Worm (Caenorhabditis elegans) whole organism, L1 larva: ENCODE results near the gene T25B9.2.

Experiments
- C04F5.9 ChIP-seq: sonication (generic microtip); optimal IDR thresholded peaks from 2 replicates; lab custom pipeline; 2016; ENCODE audit warnings: missing genetic modification characterization, missing compliant biosample characterization
- C34B4.2 ChIP-seq: sonication (generic microtip); optimal IDR thresholded peaks from 2 replicates; lab custom pipeline; 2017; ENCODE audit warnings: mild to moderate bottlenecking, missing genetic modification characterization, missing compliant biosample characterization
- F16B12.6 ChIP-seq: fragments of 150-350 bp; optimal IDR thresholded peaks from 2 replicates; lab custom pipeline; 2014; ENCODE audit warnings: missing biosample characterization, missing genetic modification characterization
- ama-1 ChIP-seq: fragments of 150-350 bp; optimal IDR thresholded peaks from 2 replicates; lab custom pipeline; 2014
- blmp-1 ChIP-seq: fragments of 150-350 bp; optimal IDR thresholded peaks from 2 replicates; lab custom pipeline; 2014; ENCODE audit warnings: missing biosample characterization, missing genetic modification characterization
- ces-1 ChIP-seq: fragments of 150-350 bp; optimal IDR thresholded peaks from 2 replicates; lab custom pipeline; 2014; ENCODE audit warnings: missing biosample characterization, missing genetic modification reagents, missing genetic modification characterization
- dpl-1 ChIP-seq, 3 experiments: fragments of 150-350 bp in 2 of 3; sonication (generic microtip) in 1 of 3; optimal IDR thresholded peaks; 2 replicates each; lab custom pipeline; 2014 to 2017; ENCODE audit warnings: missing biosample characterization in 3 of 3, missing genetic modification characterization in 3 of 3, missing genetic modification reagents in 3 of 3
- efl-1 ChIP-seq, 4 experiments: fragments of 150-350 bp; optimal IDR thresholded peaks in 3 of 4; peaks in 1 of 4; 1 replicate in 1 of 4; 2 replicates in 3 of 4; lab custom pipeline; 2014; ENCODE audit warnings: missing biosample characterization in 2 of 4, missing genetic modification characterization in 2 of 4, missing genetic modification reagents in 2 of 4
- elt-3 ChIP-seq, 6 experiments: fragments of 150-350 bp in 1 of 6; sonication (generic microtip); optimal IDR thresholded peaks; 2 replicates each; lab custom pipeline; 2017 to 2018; ENCODE audit warnings: missing biosample characterization in 6 of 6, missing genetic modification characterization in 6 of 6, inconsistent platforms in 1 of 6
- fkh-10 ChIP-seq: sonication (generic microtip); optimal IDR thresholded peaks from 2 replicates; lab custom pipeline; 2017; ENCODE audit warnings: missing biosample characterization, missing genetic modification reagents, missing genetic modification characterization
- hpl-2 ChIP-seq: fragments of 150-350 bp; optimal IDR thresholded peaks from 2 replicates; lab custom pipeline; 2014; ENCODE audit warnings: missing biosample characterization, missing genetic modification reagents, missing genetic modification characterization
- isw-1 ChIP-seq: fragments of 200-800 bp; sonication (Bioruptor generic); IDR thresholded peaks from 2 replicates; pipeline ENCODE4 v1.3.6; 2022; ENCODE audit warnings: missing genetic modification characterization, missing compliant biosample characterization
- lin-13 ChIP-seq: fragments of 150-350 bp; optimal IDR thresholded peaks from 2 replicates; lab custom pipeline; 2014; ENCODE audit warnings: missing biosample characterization, missing genetic modification reagents, missing genetic modification characterization
- lin-14 ChIP-seq: fragments of 200-800 bp; sonication (Bioruptor generic); optimal IDR thresholded peaks from 2 replicates; lab custom pipeline; 2018; ENCODE audit warnings: mild to moderate bottlenecking, missing genetic modification characterization, moderate library complexity, missing compliant biosample characterization
- lin-35 ChIP-seq, 2 experiments: fragments of 150-350 bp; optimal IDR thresholded peaks; 2 replicates each; lab custom pipeline; 2014; ENCODE audit warnings: missing biosample characterization in 2 of 2, missing genetic modification characterization in 2 of 2, missing genetic modification reagents in 2 of 2
- lsy-2 ChIP-seq, 2 experiments: fragments of 150-350 bp; optimal IDR thresholded peaks; 2 replicates each; lab custom pipeline; 2014; ENCODE audit warnings: missing biosample characterization in 2 of 2, missing genetic modification characterization in 2 of 2
- mdl-1 ChIP-seq, 2 experiments: fragments of 150-350 bp; optimal IDR thresholded peaks; 2 replicates each; lab custom pipeline; 2014 to 2017; ENCODE audit warnings: missing biosample characterization in 2 of 2, missing genetic modification characterization in 2 of 2, inconsistent platforms in 1 of 2
- nhr-20 ChIP-seq: sonication (generic microtip); optimal IDR thresholded peaks from 2 replicates; lab custom pipeline; 2016; ENCODE audit warnings: mild to moderate bottlenecking, missing genetic modification characterization, missing compliant biosample characterization
- nhr-237 ChIP-seq: fragments of 150-350 bp; optimal IDR thresholded peaks from 2 replicates; lab custom pipeline; 2014; ENCODE audit warnings: missing biosample characterization, missing genetic modification characterization
- nhr-71 ChIP-seq: sonication (generic microtip); optimal IDR thresholded peaks from 2 replicates; lab custom pipeline; 2016; ENCODE audit warnings: mild to moderate bottlenecking, missing genetic modification characterization, moderate library complexity, missing compliant biosample characterization
- nhr-85 ChIP-seq: sonication (generic microtip); peaks from one replicate; lab custom pipeline; 2016; ENCODE audit warnings: missing genetic modification characterization, inconsistent platforms, missing compliant biosample characterization
- nhr-90 ChIP-seq: sonication (generic microtip); optimal IDR thresholded peaks from 2 replicates; lab custom pipeline; 2016; ENCODE audit warnings: mild to moderate bottlenecking, missing genetic modification characterization, missing compliant biosample characterization; ENCODE audit not compliant: poor library complexity
- pag-3 ChIP-seq: sonication (generic microtip); optimal IDR thresholded peaks from 2 replicates; lab custom pipeline; 2017; ENCODE audit warnings: missing genetic modification characterization, mild to moderate bottlenecking, missing compliant biosample characterization, antibody characterized with exemption, borderline replicate concordance; ENCODE audit not compliant: insufficient read depth
- skn-1 ChIP-seq: fragments of 150-350 bp; optimal IDR thresholded peaks from 2 replicates; lab custom pipeline; 2014; ENCODE audit warnings: missing biosample characterization, missing genetic modification characterization
- snu-23 ChIP-seq: sonication (generic microtip); optimal IDR thresholded peaks from 2 replicates; lab custom pipeline; 2016; ENCODE audit warnings: missing genetic modification characterization, missing compliant biosample characterization
- sptf-1 ChIP-seq: fragments of 150-350 bp; optimal IDR thresholded peaks from 2 replicates; lab custom pipeline; 2014; ENCODE audit warnings: missing biosample characterization, missing genetic modification characterization
- tbx-2 ChIP-seq: sonication (generic microtip); optimal IDR thresholded peaks from 2 replicates; lab custom pipeline; 2016; ENCODE audit warnings: missing genetic modification characterization, missing compliant biosample characterization
- unc-130 ChIP-seq: fragments of 150-350 bp; optimal IDR thresholded peaks from 2 replicates; lab custom pipeline; 2017; ENCODE audit warnings: missing biosample characterization, missing genetic modification characterization, inconsistent platforms
- unc-30 ChIP-seq: sonication (generic microtip); optimal IDR thresholded peaks from 2 replicates; lab custom pipeline; 2017; ENCODE audit warnings: missing biosample characterization, missing genetic modification characterization
- unc-86 ChIP-seq: sonication (generic microtip); optimal IDR thresholded peaks from 2 replicates; lab custom pipeline; 2016; ENCODE audit warnings: missing genetic modification characterization, missing compliant biosample characterization
- unc-98 ChIP-seq: fragments of 200-800 bp; sonication (Bioruptor generic); IDR thresholded peaks from 2 replicates; pipeline ENCODE4 v1.3.6; 2022; ENCODE audit warnings: missing genetic modification characterization, missing compliant biosample characterization

T25B9.2 gene

ce11 chrIV:10701866-10702458, 49.7 kb downstream of the T25B9.2 start:
- TF ChIP-seq nhr-20 (tag; lab: Kevin White, UChicago) = peak; percentile 58
- no peak for TF ChIP-seq hpl-2 (GFP tag; lab: Kevin White, UChicago)
- no peak for TF ChIP-seq unc-86
- TF ChIP-seq pag-3 = no peak
- no peak for TF ChIP-seq mdl-1 (tag; optimal IDR thresholded peaks at IDR 0.05; lab: Kevin White, UChicago)
- TF ChIP-seq nhr-237 (tag; lab: Kevin White, UChicago) = no peak
- TF ChIP-seq lsy-2 (tag; optimal IDR thresholded peaks at IDR 0.05; lab: Kevin White, UChicago) = peak in 1 of 2 experiments; percentile 67
- no peak for TF ChIP-seq C04F5.9 (tag; lab: Kevin White, UChicago)
- TF ChIP-seq lin-14 (GFP tag; lab: Kevin White, UChicago) = peak; percentile 55
- TF ChIP-seq tbx-2 (tag; lab: Kevin White, UChicago) = peak; percentile 36
- peak; percentile 61 for TF ChIP-seq blmp-1 (tag; lab: Kevin White, UChicago)
- TF ChIP-seq skn-1 (tag; lab: Kevin White, UChicago) = no peak
- no peak for TF ChIP-seq unc-30 (tag; lab: Kevin White, UChicago)
- TF ChIP-seq lin-13 (GFP tag; lab: Kevin White, UChicago) = no peak
- no peak for TF ChIP-seq dpl-1 (GFP tag; optimal IDR thresholded peaks at IDR 0.05; lab: Kevin White, UChicago)
- no peak for TF ChIP-seq unc-98 (GFP tag; lab: Robert Waterston, UW)
- no peak for TF ChIP-seq sptf-1 (tag; lab: Kevin White, UChicago)
- peak in 1 of 2 experiments; percentile 53 for TF ChIP-seq lin-35 (GFP tag; optimal IDR thresholded peaks at IDR 0.05; lab: Kevin White, UChicago)
- TF ChIP-seq isw-1 = no peak
- peak; percentile 88 for TF ChIP-seq nhr-85 (tag; lab: Kevin White, UChicago)
- peak; percentile 21 for TF ChIP-seq nhr-90 (tag; lab: Kevin White, UChicago)
- no peak for TF ChIP-seq fkh-10 (GFP tag; lab: Kevin White, UChicago)
- no peak for TF ChIP-seq unc-130 (tag; lab: Kevin White, UChicago)
- TF ChIP-seq F16B12.6 (tag; lab: Kevin White, UChicago) = no peak
- TF ChIP-seq snu-23 (GFP tag; lab: Kevin White, UChicago) = peak; percentile 37
- TF ChIP-seq ama-1 (lab: Kevin White, UChicago) = no peak
- TF ChIP-seq ces-1 (GFP tag; lab: Kevin White, UChicago) = no peak
- TF ChIP-seq C34B4.2 (tag; lab: Kevin White, UChicago) = no peak
- no peak for TF ChIP-seq efl-1 (optimal IDR thresholded peaks at IDR 0.05; lab: Kevin White, UChicago)
- TF ChIP-seq efl-1 (GFP tag; optimal IDR thresholded peaks at IDR 0.05 in 1 of 2; lab: Kevin White, UChicago) = peak in 1 of 2 experiments; percentile 51
- TF ChIP-seq elt-3 (tag; optimal IDR thresholded peaks at IDR 0.05; lab: Kevin White, UChicago) = peak in 2 of 6 experiments; percentile 45 to 78
- TF ChIP-seq nhr-71 (tag; lab: Kevin White, UChicago) = peak; percentile 54
